Fruit fly (Drosophila melanogaster) whole organism, wandering third instar larva: ENCODE measurements around the gene Lcp65Ab1.
A peak's percentile ranks its signal among the peaks of the same experiment; 100 is the strongest.

Experiments used
- CG32264 ChIP-seq: fragments of 200-800 bp; sonication (Bioruptor generic); optimal IDR thresholded peaks from 2 replicates; lab custom pipeline; 2016; ENCODE audit warnings: missing biosample characterization, missing genetic modification characterization
- CG9705 ChIP-seq: fragments of 200-800 bp; sonication (Bioruptor generic); optimal IDR thresholded peaks from 2 replicates; lab custom pipeline; 2018; ENCODE audit warnings: missing biosample characterization, mild to moderate bottlenecking, missing genetic modification characterization
- CrebA ChIP-seq: fragments of 200-800 bp; sonication (Bioruptor generic); optimal IDR thresholded peaks from 2 replicates; lab custom pipeline; 2016; ENCODE audit warnings: missing biosample characterization, mild to moderate bottlenecking, missing genetic modification characterization, borderline replicate concordance
- Dfd ChIP-seq: fragments of >200 bp; optimal IDR thresholded peaks from 2 replicates; lab custom pipeline; 2017; ENCODE audit warnings: missing biosample characterization, missing genetic modification characterization
- Dif ChIP-seq: fragments of 200-275, 200-300 bp; sonication (Bioruptor generic); optimal IDR thresholded peaks from 2 replicates; lab custom pipeline; 2018; ENCODE audit warnings: missing biosample characterization, missing genetic modification characterization; ENCODE audit not compliant: partially characterized antibody
- GATAd ChIP-seq: sonication (Bioruptor generic); optimal IDR thresholded peaks from 2 replicates; lab custom pipeline; 2016; ENCODE audit warnings: missing biosample characterization, missing genetic modification characterization
- HLH106 ChIP-seq: fragments of 200-800 bp; optimal IDR thresholded peaks from 3 replicates; lab custom pipeline; 2019; ENCODE audit warnings: missing biosample characterization, mild to moderate bottlenecking, missing genetic modification characterization, moderate library complexity
- Hr83 ChIP-seq: fragments of 200-300 bp; sonication (Bioruptor generic); optimal IDR thresholded peaks from 2 replicates; lab custom pipeline; 2016; ENCODE audit warnings: missing biosample characterization, mild to moderate bottlenecking, missing genetic modification characterization, moderate library complexity; ENCODE audit not compliant: poor library complexity, severe bottlenecking
- Mio ChIP-seq: sonication (Bioruptor generic); optimal IDR thresholded peaks from 2 replicates; lab custom pipeline; 2016; ENCODE audit warnings: missing biosample characterization, missing genetic modification characterization
- Myc ChIP-seq: fragments of >200 bp; optimal IDR thresholded peaks from 2 replicates; lab custom pipeline; 2017
- N ChIP-seq: fragments of >200 bp; optimal IDR thresholded peaks from 2 replicates; lab custom pipeline; 2018; ENCODE audit warnings: missing biosample characterization, missing external identifiers, missing genetic modification characterization
- Sp1 ChIP-seq: fragments of 200-800 bp; sonication (Bioruptor generic); optimal IDR thresholded peaks from 3 replicates; lab custom pipeline; 2019; ENCODE audit warnings: missing biosample characterization, mild to moderate bottlenecking, missing genetic modification characterization, moderate library complexity
- Vsx2 ChIP-seq: fragments of 200-300, 225-300 bp; sonication (Bioruptor generic); optimal IDR thresholded peaks from 2 replicates; lab custom pipeline; 2018; ENCODE audit warnings: missing biosample characterization, missing genetic modification characterization; ENCODE audit not compliant: partially characterized antibody
- br ChIP-seq: fragments of 200-800 bp; sonication (Bioruptor generic); optimal IDR thresholded peaks from 2 replicates; lab custom pipeline; 2016; ENCODE audit warnings: missing biosample characterization, missing genetic modification characterization
- brk ChIP-seq: fragments of 200-800 bp; sonication (Bioruptor generic); optimal IDR thresholded peaks from 2 replicates; lab custom pipeline; 2016; ENCODE audit warnings: missing biosample characterization, mild to moderate bottlenecking, missing genetic modification characterization
- dl ChIP-seq, 2 experiments: fragments of 175-275, 200-275 bp in 1 of 2; fragments of 200-275 bp in 1 of 2; sonication (Bioruptor generic); optimal IDR thresholded peaks; lab custom pipeline; 2018; ENCODE audit warnings: mild to moderate bottlenecking in 2 of 2, missing biosample characterization in 2 of 2, missing genetic modification characterization in 2 of 2, moderate library complexity in 2 of 2; ENCODE audit not compliant: partially characterized antibody in 2 of 2, insufficient read depth in 1 of 2
- dmrt93B ChIP-seq: fragments of 200-800 bp; sonication (Bioruptor generic); optimal IDR thresholded peaks from 2 replicates; lab custom pipeline; 2018; ENCODE audit warnings: missing biosample characterization, mild to moderate bottlenecking, missing genetic modification characterization
- dsf ChIP-seq: sonication (Bioruptor generic); optimal IDR thresholded peaks from 2 replicates; lab custom pipeline; 2016; ENCODE audit warnings: missing biosample characterization, missing genetic modification characterization, borderline replicate concordance
- foxo ChIP-seq, 2 experiments: fragments of 200-800 bp; sonication (Bioruptor generic); optimal IDR thresholded peaks; 2 replicates in 1 of 2; 3 replicates in 1 of 2; lab custom pipeline; 2016 to 2017; ENCODE audit warnings: missing biosample characterization in 2 of 2, missing genetic modification characterization in 2 of 2
- fru ChIP-seq: fragments of 200-800 bp; sonication (Bioruptor generic); optimal IDR thresholded peaks from 3 replicates; lab custom pipeline; 2016; ENCODE audit warnings: missing biosample characterization, mild to moderate bottlenecking, missing genetic modification characterization
- h ChIP-seq: fragments of 200-800 bp; sonication (Bioruptor generic); optimal IDR thresholded peaks from 3 replicates; lab custom pipeline; 2016; ENCODE audit warnings: missing biosample characterization, mild to moderate bottlenecking, missing genetic modification characterization
- jim ChIP-seq: fragments of 175-275, 200-325 bp; sonication (Bioruptor generic); optimal IDR thresholded peaks from 2 replicates; lab custom pipeline; 2016; ENCODE audit warnings: missing biosample characterization, mild to moderate bottlenecking, missing genetic modification characterization
- lola ChIP-seq: fragments of >200 bp; optimal IDR thresholded peaks from 2 replicates; lab custom pipeline; 2017; ENCODE audit warnings: missing biosample characterization, missing genetic modification characterization
- psq ChIP-seq: fragments of 200-800 bp; sonication (Bioruptor generic); optimal IDR thresholded peaks from 3 replicates; lab custom pipeline; 2017; ENCODE audit warnings: missing biosample characterization, mild to moderate bottlenecking, missing genetic modification characterization, moderate library complexity
- rgr ChIP-seq: fragments of 200-800 bp; sonication (Bioruptor generic); optimal IDR thresholded peaks from 3 replicates; lab custom pipeline; 2016; ENCODE audit warnings: missing biosample characterization, mild to moderate bottlenecking, missing genetic modification characterization
- sage ChIP-seq: fragments of 200-800 bp; sonication (Bioruptor generic); optimal IDR thresholded peaks from 2 replicates; lab custom pipeline; 2016; ENCODE audit warnings: missing biosample characterization, mild to moderate bottlenecking, missing genetic modification characterization
- sv ChIP-seq: fragments of 200-800 bp; sonication (Bioruptor generic); optimal IDR thresholded peaks from 3 replicates; lab custom pipeline; 2016; ENCODE audit warnings: missing biosample characterization, missing genetic modification characterization
- tai ChIP-seq: sonication (Bioruptor generic); optimal IDR thresholded peaks from 2 replicates; lab custom pipeline; 2016; ENCODE audit warnings: missing biosample characterization, missing genetic modification characterization
- usp ChIP-seq: fragments of >200 bp; optimal IDR thresholded peaks from 2 replicates; lab custom pipeline; 2017; ENCODE audit warnings: missing biosample characterization, missing genetic modification characterization
- woc ChIP-seq: sonication (Bioruptor generic); optimal IDR thresholded peaks from 2 replicates; lab custom pipeline; 2016; ENCODE audit warnings: missing biosample characterization, mild to moderate bottlenecking, missing genetic modification characterization

The Lcp65Ab1 gene

DNA sequence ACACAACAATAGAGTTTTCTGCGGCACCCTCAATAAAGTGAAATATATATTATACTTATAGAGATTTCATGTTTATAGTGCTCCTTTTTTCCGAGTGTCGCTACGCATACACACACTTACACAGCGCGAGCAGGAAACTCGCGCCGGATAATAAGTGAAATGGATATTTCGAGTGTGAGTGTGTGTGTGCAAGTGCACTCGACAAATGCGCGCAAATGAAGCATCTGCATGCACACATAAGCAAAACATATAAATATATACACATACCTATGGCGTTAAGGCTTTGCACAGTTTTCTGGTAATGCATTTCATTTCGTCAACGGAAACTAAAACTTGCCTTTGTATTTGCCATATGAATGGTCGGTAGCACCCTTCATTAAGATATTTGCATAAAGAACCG, 33.8 kb upstream of the Lcp65Ab1 start:
- TF ChIP-seq rgr (GFP tag; lab: Kevin White, UChicago) (no peak), dmrt93B (GFP tag; lab: Kevin White, UChicago) (no peak), Sp1 (no peak), sv (GFP tag; lab: Kevin White, UChicago) (no peak)

DNA sequence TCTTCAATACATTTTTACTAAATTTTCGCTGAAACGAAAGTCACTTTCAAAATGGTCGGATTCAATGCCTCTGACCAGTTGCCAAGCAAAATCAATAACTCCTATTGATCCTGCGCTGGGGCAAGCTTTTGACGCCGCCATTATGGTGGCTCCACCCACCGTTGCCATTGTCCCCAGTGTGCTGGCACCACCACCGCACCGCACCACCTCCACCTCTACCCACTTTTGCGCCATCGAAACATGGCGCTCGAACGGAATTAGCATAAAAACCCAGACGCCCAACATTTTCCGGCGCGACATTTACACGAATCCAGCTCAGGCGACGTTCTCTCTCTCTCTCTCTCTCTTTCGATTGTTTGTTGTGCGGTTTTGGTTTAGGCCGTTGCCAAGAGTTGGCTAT, 32.5 kb upstream of the Lcp65Ab1 start:
- TF ChIP-seq dsf (GFP tag; lab: Kevin White, UChicago) (no peak), N (no peak), dl (GFP tag; optimal IDR thresholded peaks at IDR 0.05; lab: Kevin White, UChicago; ENCODE audit: insufficient read depth in 1 of 2, partially characterized antibody in 2 of 2) (no peak), Mio (GFP tag; lab: Kevin White, UChicago) (no peak), sv (GFP tag; lab: Kevin White, UChicago) (no peak), dmrt93B (GFP tag; lab: Kevin White, UChicago) (no peak), Dfd (no peak), brk (no peak), tai (no peak), sage (GFP tag; lab: Kevin White, UChicago) (no peak), br (GFP tag; lab: Kevin White, UChicago) (no peak)

DNA sequence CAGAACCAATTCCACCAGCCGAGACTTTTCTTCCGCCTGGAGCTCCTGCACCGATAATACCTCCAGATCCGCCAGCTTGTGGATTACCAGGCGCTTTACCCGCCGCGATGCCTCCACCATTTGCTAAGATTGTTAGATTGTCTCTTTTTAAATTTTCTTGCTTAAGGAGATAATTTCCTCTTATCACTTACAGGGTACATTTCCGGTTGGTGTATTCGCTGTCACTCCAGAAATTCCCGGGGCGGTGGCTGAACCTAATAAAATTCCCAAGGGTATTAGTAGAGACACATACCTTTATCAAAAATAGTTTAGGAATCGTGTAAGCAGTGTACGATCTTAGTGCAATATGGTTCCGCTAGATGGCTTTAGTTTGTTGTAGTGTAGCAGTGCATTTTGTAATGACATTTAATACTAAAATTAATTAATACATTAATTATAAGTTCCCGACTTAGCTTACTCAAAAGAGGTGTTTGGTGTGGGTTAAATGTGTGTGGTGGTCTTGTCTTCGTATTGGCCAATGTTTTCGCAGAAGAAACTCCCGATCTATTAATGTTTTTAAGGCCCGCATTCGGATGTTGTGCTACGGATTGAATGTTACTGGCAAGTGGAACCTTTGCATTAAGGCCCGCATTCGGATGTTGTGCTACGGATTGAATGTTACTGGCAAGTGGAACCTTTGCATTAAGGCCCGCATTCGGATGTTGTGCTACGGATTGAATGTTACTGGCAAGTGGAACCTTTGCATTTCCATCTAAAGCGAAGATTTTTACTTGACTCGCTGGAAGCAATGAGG, 24.5 kb upstream of the Lcp65Ab1 start:
- TF ChIP-seq CG9705 (GFP tag; lab: Kevin White, UChicago) (peak; percentile 32), fru (GFP tag; lab: Kevin White, UChicago) (peak; percentile 20), dmrt93B (GFP tag; lab: Kevin White, UChicago) (peak; percentile 17), rgr (GFP tag; lab: Kevin White, UChicago) (peak; percentile 33), sv (GFP tag; lab: Kevin White, UChicago) (peak; percentile 4), Myc (lab: Kevin White, UChicago) (peak; percentile 86), foxo (GFP tag; optimal IDR thresholded peaks at IDR 0.05; lab: Kevin White, UChicago) (no peak), sage (GFP tag; lab: Kevin White, UChicago) (no peak), HLH106 (tag; lab: Kevin White, UChicago) (peak; percentile 50), h (GFP tag; lab: Kevin White, UChicago) (no peak), brk (no peak)

DNA sequence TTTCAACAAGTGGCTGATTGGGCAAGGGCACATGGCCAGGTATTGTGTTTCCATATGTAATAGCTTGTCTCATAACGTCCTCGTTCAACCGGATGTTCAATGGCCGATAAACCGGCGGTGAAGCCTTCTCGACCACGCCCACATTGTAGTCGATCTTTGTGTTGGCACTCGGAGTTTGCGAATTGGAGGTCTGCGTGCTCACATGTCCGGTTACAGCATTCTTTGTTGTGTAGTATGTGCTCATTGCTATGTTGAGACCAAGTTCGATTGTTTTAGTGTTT, 24.0 kb upstream of the Lcp65Ab1 start:
- TF ChIP-seq Myc (lab: Kevin White, UChicago) (no peak), GATAd (GFP tag; lab: Kevin White, UChicago) (no peak), usp (GFP tag; lab: Kevin White, UChicago) (no peak), jim (GFP tag; lab: Kevin White, UChicago) (no peak), psq (no peak), Hr83 (no peak), dmrt93B (GFP tag; lab: Kevin White, UChicago) (no peak), CG9705 (GFP tag; lab: Kevin White, UChicago) (no peak), Dif (GFP tag; lab: Kevin White, UChicago) (no peak), CG32264 (GFP tag; lab: Kevin White, UChicago) (no peak), rgr (GFP tag; lab: Kevin White, UChicago) (no peak), dsf (GFP tag; lab: Kevin White, UChicago) (no peak), Dfd (no peak), woc (GFP tag; lab: Kevin White, UChicago) (no peak), br (GFP tag; lab: Kevin White, UChicago) (no peak), CrebA (GFP tag; lab: Kevin White, UChicago) (no peak), HLH106 (tag; lab: Kevin White, UChicago) (no peak), lola (GFP tag; lab: Kevin White, UChicago) (no peak)

DNA sequence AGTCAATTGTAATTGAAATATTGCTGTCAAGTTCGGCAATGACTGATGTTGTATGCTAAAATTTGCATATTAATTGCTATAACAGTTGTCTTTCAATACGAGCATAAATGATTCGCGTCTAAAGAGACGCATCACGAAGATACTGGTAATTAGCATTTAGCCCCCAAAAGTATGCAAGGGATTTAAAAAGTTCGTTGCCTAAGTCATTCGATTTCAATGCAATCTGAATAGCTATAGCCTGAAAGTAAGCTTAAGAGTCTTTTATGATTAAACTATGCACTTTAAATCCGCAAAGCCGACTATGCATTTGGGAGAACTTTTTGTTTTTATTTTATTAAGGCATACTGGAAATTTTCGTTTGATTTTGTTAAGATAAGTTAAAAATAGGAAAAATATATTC, 19.8 kb upstream of the Lcp65Ab1 start:
- TF ChIP-seq Dfd (no peak), Vsx2 (GFP tag; lab: Kevin White, UChicago) (peak; percentile 76), Myc (lab: Kevin White, UChicago) (peak; percentile 74), sv (GFP tag; lab: Kevin White, UChicago) (no peak)
- TF ChIP-seq, all 38 proteins: peak for 2
